Fruit fly (Drosophila melanogaster): ENCODE data around the gene ICA69.

The ICA69 gene

DNA sequence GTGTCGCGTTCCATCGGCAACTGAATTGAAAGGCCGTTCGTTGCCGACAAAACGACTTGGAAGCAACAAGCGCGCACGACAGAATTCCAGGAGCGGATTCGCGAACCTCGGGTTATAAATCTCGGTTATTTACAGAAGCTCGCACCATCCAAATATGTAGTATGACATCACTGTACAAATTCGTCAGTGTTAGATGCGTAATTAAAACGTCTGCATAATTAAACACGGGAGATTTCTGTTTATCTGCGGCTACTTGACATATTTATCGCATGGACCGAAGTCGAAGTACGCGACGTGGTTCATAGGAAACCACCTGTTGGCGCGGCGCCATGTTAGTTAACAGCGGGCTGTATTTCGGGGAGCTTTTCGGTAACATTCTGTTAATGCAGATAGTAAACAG, 40.7 kb downstream of the ICA69 start, which contains the start of gene Ac78C (continued):
- TF ChIP-seq CG31365 (tag; optimal IDR thresholded peaks at IDR 0.05) (peak; percentile 85), Opbp (GFP tag; IDR thresholded peaks at IDR 0.05; ENCODE audit: partially characterized antibody) (peak; percentile 59; the same call in 2 of the 3 replicates), CG4424 (GFP tag; optimal IDR thresholded peaks at IDR 0.05) (peak; percentile 66), Hr3 (GFP tag; optimal IDR thresholded peaks at IDR 0.05) (peak; percentile 59), CG14710 (tag; optimal IDR thresholded peaks at IDR 0.05) (no peak), Drgx (GFP tag; IDR thresholded peaks at IDR 0.05) (peak; percentile 90), gro (GFP tag; optimal IDR thresholded peaks at IDR 0.05) (peak; percentile 96), CG7271 (tag; optimal IDR thresholded peaks at IDR 0.05) (peak; percentile 37), NK7.1 (GFP tag; optimal IDR thresholded peaks at IDR 0.05) (peak; percentile 83), bcd (GFP tag; optimal IDR thresholded peaks at IDR 0.05) (peak; percentile 79), tio (GFP tag; optimal IDR thresholded peaks at IDR 0.05) (peak; percentile 24), ind (GFP tag; optimal IDR thresholded peaks at IDR 0.05) (peak; percentile 91), CG9727 (GFP tag; optimal IDR thresholded peaks at IDR 0.05) (peak; percentile 14), ERR (GFP tag; optimal IDR thresholded peaks at IDR 0.05) (peak; percentile 90), Mes4 (GFP tag; optimal IDR thresholded peaks at IDR 0.05) (peak; percentile 53), Vsx1 (GFP tag; optimal IDR thresholded peaks at IDR 0.05) (peak; percentile 17), twi (tag; optimal IDR thresholded peaks at IDR 0.05) (no peak), CG9609 (GFP tag; optimal IDR thresholded peaks at IDR 0.05) (peak; percentile 82), rib (GFP tag; IDR thresholded peaks at IDR 0.05) (peak; percentile 83), CG33557 (GFP tag; optimal IDR thresholded peaks at IDR 0.05) (no peak), Kr (GFP tag; optimal IDR thresholded peaks at IDR 0.05) (no peak), CG11085 (GFP tag; IDR thresholded peaks at IDR 0.05) (peak; percentile 82), trem (tag; optimal IDR thresholded peaks at IDR 0.05) (no peak), ase (GFP tag; IDR thresholded peaks at IDR 0.05) (peak; percentile 75; the same call in 2 of the 3 replicates), Lpt (GFP tag; optimal IDR thresholded peaks at IDR 0.05) (no peak), inv (GFP tag; IDR thresholded peaks at IDR 0.05; ENCODE audit: partially characterized antibody) (peak; percentile 59), CG18262 (tag; optimal IDR thresholded peaks at IDR 0.05) (no peak), CG14965 (GFP tag; optimal IDR thresholded peaks at IDR 0.05; ENCODE audit: borderline replicate concordance) (peak; percentile 18), CG2202 (tag; optimal IDR thresholded peaks at IDR 0.05) (no peak), H2.0 (GFP tag; IDR thresholded peaks at IDR 0.05) (peak; percentile 77), her (GFP tag; optimal IDR thresholded peaks at IDR 0.05) (peak; percentile 93), Sry-δ (GFP tag; optimal IDR thresholded peaks at IDR 0.05) (peak; percentile 32), Hr78 (GFP tag; optimal IDR thresholded peaks at IDR 0.05) (no peak), CG9817 (tag; optimal IDR thresholded peaks at IDR 0.05) (peak; percentile 92), klu (GFP tag; IDR thresholded peaks at IDR 0.05) (peak; percentile 66), maf-S (GFP tag; optimal IDR thresholded peaks at IDR 0.05) (peak; percentile 78), sima (GFP tag; optimal IDR thresholded peaks at IDR 0.05) (peak; percentile 67), corto (GFP tag; optimal IDR thresholded peaks at IDR 0.05) (no peak), CG13894 (tag; optimal IDR thresholded peaks at IDR 0.05) (peak; percentile 96), ab (GFP tag; optimal IDR thresholded peaks at IDR 0.05) (peak; percentile 64), Dfd (GFP tag; optimal IDR thresholded peaks at IDR 0.05) (no peak), Hr39 (optimal IDR thresholded peaks at IDR 0.05) (no peak), CG9797 (GFP tag; optimal IDR thresholded peaks at IDR 0.05) (no peak), D (optimal IDR thresholded peaks at IDR 0.05) (no peak), D (GFP tag; optimal IDR thresholded peaks at IDR 0.05) (peak; percentile 33), Doc2 (GFP tag; IDR thresholded peaks at IDR 0.05) (peak; percentile 51; the same call in 1 of the 2 replicates), slbo (GFP tag; IDR thresholded peaks at IDR 0.05) (peak; percentile 93), CG7963 (GFP tag; IDR thresholded peaks at IDR 0.05; ENCODE audit: partially characterized antibody) (no peak), p53 (GFP tag; optimal IDR thresholded peaks at IDR 0.05) (peak; percentile 90), CG6854 (GFP tag; optimal IDR thresholded peaks at IDR 0.05) (peak; percentile 77), chm (GFP tag; IDR thresholded peaks at IDR 0.05) (peak; percentile 67; the same call in 1 of the 2 replicates), amos (GFP tag; IDR thresholded peaks at IDR 0.05; ENCODE audit: partially characterized antibody) (peak; percentile 67; the same call in 1 of the 2 replicates)

Measured in whole organism, embryonic.